Fruit fly (Drosophila melanogaster): ENCODE data around the gene spas.

spas gene

DNA sequence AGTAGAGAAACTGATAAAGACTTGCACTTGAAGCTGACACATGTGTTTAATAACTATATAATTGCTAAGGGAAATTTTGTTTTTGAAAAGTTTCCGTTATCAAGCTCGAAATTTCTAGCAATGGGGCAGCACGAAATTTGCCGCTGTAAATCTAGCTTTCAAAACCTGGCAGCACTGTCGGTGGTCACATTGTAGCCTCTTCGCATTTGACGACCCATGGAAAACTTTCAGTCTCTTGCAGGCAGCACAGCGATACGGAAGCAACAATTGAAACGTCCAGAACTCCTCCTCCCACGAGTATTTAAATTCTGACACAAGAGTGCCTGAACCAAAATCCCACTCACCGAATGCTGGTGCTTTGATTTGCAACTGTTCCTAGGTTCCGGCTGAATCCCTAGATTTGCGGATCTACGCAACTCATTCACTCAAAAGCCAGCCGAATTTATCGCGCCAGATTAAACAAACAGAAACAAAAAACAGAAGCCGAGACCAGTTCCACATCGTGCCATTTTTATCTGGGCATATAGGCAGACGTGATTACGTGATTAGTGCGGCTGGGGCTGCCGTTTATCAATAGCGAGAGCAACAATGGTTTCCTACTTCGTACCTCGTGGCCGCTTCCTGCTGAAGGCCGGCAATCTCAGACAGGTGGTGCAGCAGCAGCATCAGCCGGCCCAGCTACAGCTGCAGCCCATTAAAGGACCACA is 13.6 kb downstream of the spas start:
- TF ChIP-seq Dif (GFP tag; optimal IDR thresholded peaks at IDR 0.05; ENCODE audit: partially characterized antibody) (peak; percentile 54), Rel (GFP tag; optimal IDR thresholded peaks at IDR 0.05) (no peak), Rel (tag; optimal IDR thresholded peaks at IDR 0.05) (peak; percentile 28), dmrt93B (GFP tag; optimal IDR thresholded peaks at IDR 0.05) (no peak), lola (GFP tag; optimal IDR thresholded peaks at IDR 0.05) (no peak), Jra (GFP tag; optimal IDR thresholded peaks at IDR 0.05) (no peak), CrebA (GFP tag; optimal IDR thresholded peaks at IDR 0.05; ENCODE audit: borderline replicate concordance) (no peak), h (GFP tag; optimal IDR thresholded peaks at IDR 0.05) (peak; percentile 11)

DNA sequence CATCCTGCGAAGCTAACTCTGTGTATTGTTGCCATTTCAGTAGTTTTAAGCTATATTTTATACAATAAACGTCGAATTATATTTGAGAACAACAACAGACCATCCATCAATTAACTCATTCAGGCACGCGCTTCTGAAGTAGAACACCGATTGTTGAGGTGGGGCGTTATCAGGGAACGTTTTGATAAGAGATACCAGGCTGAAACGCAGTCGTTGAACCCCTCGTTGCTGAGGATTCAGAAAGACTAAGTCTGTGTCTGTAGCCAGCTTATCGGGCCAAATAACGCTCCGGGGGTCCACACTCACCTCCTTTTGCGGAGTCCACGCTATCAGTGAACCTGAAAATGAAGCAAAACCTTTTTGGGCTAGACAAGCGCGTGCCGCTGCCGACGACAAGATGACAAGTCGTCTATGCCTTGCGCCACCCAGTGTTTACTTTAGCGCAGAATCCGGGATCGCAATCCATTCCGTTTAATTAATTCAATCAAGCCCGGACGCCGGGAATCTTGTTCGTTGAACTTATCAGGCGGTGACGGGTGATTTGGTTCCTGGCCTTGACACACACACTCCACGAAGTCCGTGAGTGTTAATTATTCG is 15.6 kb downstream of the spas start:
- TF ChIP-seq br (GFP tag; optimal IDR thresholded peaks at IDR 0.05), result peak; percentile 84
- no peak for TF ChIP-seq Rel (GFP tag; optimal IDR thresholded peaks at IDR 0.05)
- TF ChIP-seq Rel (tag; optimal IDR thresholded peaks at IDR 0.05), result peak; percentile 95
- TF ChIP-seq rgr (GFP tag; optimal IDR thresholded peaks at IDR 0.05), result no peak
- no peak for TF ChIP-seq Abd-B (GFP tag; optimal IDR thresholded peaks at IDR 0.05)
- no peak for TF ChIP-seq pan (optimal IDR thresholded peaks at IDR 0.05)
- TF ChIP-seq foxo (GFP tag; optimal IDR thresholded peaks at IDR 0.05), result no peak
- TF ChIP-seq h (GFP tag; optimal IDR thresholded peaks at IDR 0.05), result peak; percentile 95
- no peak for TF ChIP-seq Myc (optimal IDR thresholded peaks at IDR 0.05)

DNA sequence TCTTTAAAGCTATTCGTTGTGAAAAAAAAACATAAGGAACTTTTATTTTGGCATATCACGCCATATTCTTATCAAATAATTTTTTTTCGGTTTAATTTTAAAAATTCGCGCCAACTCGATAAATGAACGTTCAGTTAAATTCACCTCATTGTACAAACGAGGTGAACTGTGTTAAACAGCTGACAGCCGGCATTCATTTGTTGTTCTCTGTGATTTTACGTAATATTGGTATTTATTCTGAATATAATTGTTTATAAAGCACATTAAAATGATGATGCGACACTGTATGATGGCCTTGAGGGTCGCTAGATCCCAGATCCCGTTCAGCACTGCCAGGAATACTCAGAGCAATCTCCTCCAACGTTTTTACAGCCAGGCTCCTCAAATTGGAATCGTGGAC is 16.2 kb downstream of the spas start, which contains the start of gene CG6000:
CG6000 (plus strand) TSS at position 165 of the 400 bp plus-strand sequence.
- TF ChIP-seq Rel (GFP tag; optimal IDR thresholded peaks at IDR 0.05), result no peak
- TF ChIP-seq Rel (tag; optimal IDR thresholded peaks at IDR 0.05), result no peak
- TF ChIP-seq rgr (GFP tag; optimal IDR thresholded peaks at IDR 0.05), result no peak
- TF ChIP-seq Hr83 (GFP tag; optimal IDR thresholded peaks at IDR 0.05; ENCODE audit: poor library complexity, severe bottlenecking), result no peak
- no peak for TF ChIP-seq HLH106 (tag; optimal IDR thresholded peaks at IDR 0.05)
- TF ChIP-seq Vsx2 (GFP tag; optimal IDR thresholded peaks at IDR 0.05; ENCODE audit: partially characterized antibody), result no peak
- peak; percentile 34 for TF ChIP-seq Myc (optimal IDR thresholded peaks at IDR 0.05)
- TF ChIP-seq foxo (GFP tag; optimal IDR thresholded peaks at IDR 0.05), result no peak
- no peak for TF ChIP-seq dmrt93B (GFP tag; optimal IDR thresholded peaks at IDR 0.05)
- no peak for TF ChIP-seq Abd-B (GFP tag; optimal IDR thresholded peaks at IDR 0.05)

DNA sequence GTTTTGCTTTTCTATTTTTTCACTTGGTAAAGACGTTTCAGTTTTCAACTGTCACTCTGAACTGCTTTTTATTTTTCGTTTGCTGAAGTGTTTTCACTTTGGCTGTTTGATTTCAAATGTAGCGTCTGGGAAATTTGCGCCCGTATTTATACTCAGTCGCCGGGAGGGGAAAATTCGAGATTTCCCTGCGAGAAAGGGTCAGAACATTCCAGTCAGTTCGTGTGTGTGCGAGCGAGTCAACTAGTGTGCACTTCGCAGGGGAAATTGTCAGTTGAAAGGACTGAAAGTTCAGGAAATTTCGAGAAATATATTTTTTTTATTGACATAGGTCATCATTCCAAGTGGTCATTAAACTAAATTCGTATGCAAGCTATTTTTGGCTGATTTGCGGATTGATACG is 19.2 kb downstream of the spas start, which contains the start of gene Hsp68:
Hsp68 (minus strand) TSS at position 123 of the 400 bp plus-strand sequence.
- TF ChIP-seq N (GFP tag; optimal IDR thresholded peaks at IDR 0.05), result no peak
- no peak for TF ChIP-seq sv (GFP tag; optimal IDR thresholded peaks at IDR 0.05)
- no peak for TF ChIP-seq h (GFP tag; optimal IDR thresholded peaks at IDR 0.05)
- peak; percentile 17 for TF ChIP-seq Myc (optimal IDR thresholded peaks at IDR 0.05)
- no peak for TF ChIP-seq brk (GFP tag; optimal IDR thresholded peaks at IDR 0.05)
- no peak for TF ChIP-seq Rel (GFP tag; optimal IDR thresholded peaks at IDR 0.05)
- TF ChIP-seq Rel (tag; optimal IDR thresholded peaks at IDR 0.05), result peak; percentile 60
- TF ChIP-seq lola (GFP tag; optimal IDR thresholded peaks at IDR 0.05), result no peak
- TF ChIP-seq dsf (GFP tag; optimal IDR thresholded peaks at IDR 0.05; ENCODE audit: borderline replicate concordance), result no peak
- no peak for TF ChIP-seq GATAd (GFP tag; optimal IDR thresholded peaks at IDR 0.05)
- no peak for TF ChIP-seq woc (GFP tag; optimal IDR thresholded peaks at IDR 0.05)
- TF ChIP-seq Dif (GFP tag; optimal IDR thresholded peaks at IDR 0.05; ENCODE audit: partially characterized antibody), result no peak
- no peak for TF ChIP-seq OdsH (GFP tag; optimal IDR thresholded peaks at IDR 0.05)
- TF ChIP-seq Hr78 (GFP tag; optimal IDR thresholded peaks at IDR 0.05), result no peak
- TF ChIP-seq CrebA (GFP tag; optimal IDR thresholded peaks at IDR 0.05; ENCODE audit: borderline replicate concordance), result no peak
- TF ChIP-seq psq (GFP tag; optimal IDR thresholded peaks at IDR 0.05), result no peak
- TF ChIP-seq Abd-B (GFP tag; optimal IDR thresholded peaks at IDR 0.05), result no peak
- no peak for TF ChIP-seq jim (GFP tag; optimal IDR thresholded peaks at IDR 0.05)
- TF ChIP-seq Sp1 (GFP tag; optimal IDR thresholded peaks at IDR 0.05), result peak; percentile 24
- TF ChIP-seq sage (GFP tag; optimal IDR thresholded peaks at IDR 0.05), result no peak
- TF ChIP-seq CG9705 (GFP tag; optimal IDR thresholded peaks at IDR 0.05), result no peak

DNA sequence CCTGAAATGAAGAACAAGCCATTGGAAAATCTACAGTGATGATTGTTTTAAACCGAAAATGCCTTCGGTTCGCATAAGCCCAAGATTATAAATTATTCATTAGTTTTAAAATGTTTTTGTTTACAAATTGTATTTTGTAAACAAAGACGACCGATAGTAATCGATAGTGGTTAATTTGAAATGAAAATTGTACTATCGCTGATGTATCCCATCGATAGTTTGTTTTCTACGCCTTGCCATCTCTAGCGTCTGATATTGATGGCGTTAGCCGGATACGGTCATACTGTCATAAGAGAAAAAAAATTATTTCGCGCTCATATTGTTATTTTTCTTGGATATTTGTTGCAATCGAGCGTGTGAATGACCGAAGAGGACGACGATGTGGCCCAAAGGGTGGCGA is 20.0 kb downstream of the spas start, which contains the start of gene SMC1:
SMC1 (plus strand) TSS at position 247 of the 400 bp plus-strand sequence.
- TF ChIP-seq dl (GFP tag; optimal IDR thresholded peaks at IDR 0.05; ENCODE audit: insufficient read depth in 1 of 2, partially characterized antibody in 2 of 2) (no peak), Jra (GFP tag; optimal IDR thresholded peaks at IDR 0.05) (peak; percentile 63), OdsH (GFP tag; optimal IDR thresholded peaks at IDR 0.05) (peak; percentile 35), sv (GFP tag; optimal IDR thresholded peaks at IDR 0.05) (peak; percentile 0), jim (GFP tag; optimal IDR thresholded peaks at IDR 0.05) (peak; percentile 62), CG9705 (GFP tag; optimal IDR thresholded peaks at IDR 0.05) (peak; percentile 49), HLH106 (tag; optimal IDR thresholded peaks at IDR 0.05) (peak; percentile 47), N (GFP tag; optimal IDR thresholded peaks at IDR 0.05) (no peak), ey (GFP tag; optimal IDR thresholded peaks at IDR 0.05) (peak; percentile 14), Hr83 (GFP tag; optimal IDR thresholded peaks at IDR 0.05; ENCODE audit: poor library complexity, severe bottlenecking) (peak; percentile 96), lola (GFP tag; optimal IDR thresholded peaks at IDR 0.05) (no peak), woc (GFP tag; optimal IDR thresholded peaks at IDR 0.05) (peak; percentile 36)

All from whole organism, wandering third instar larva.